Worm (Caenorhabditis elegans) whole organism, young adult: ENCODE results near the gene F42H10.2.
"Not testable (repeated sequence)": the region's sequence is repeated elsewhere in the genome, so short reads cannot be mapped to it uniquely, and the experiment has no call there.

Source experiments
- F57C9.4 ChIP-seq: sonication (generic microtip); optimal IDR thresholded peaks from 2 replicates; lab custom pipeline; 2017; ENCODE audit warnings: mild to moderate bottlenecking, missing genetic modification characterization, missing compliant biosample characterization
- ama-1 ChIP-seq, 3 experiments: fragments of 150-350 bp in 1 of 3; sonication (generic microtip) in 2 of 3; optimal IDR thresholded peaks; 2 replicates each; lab custom pipeline; 2014 to 2018; ENCODE audit warnings: missing biosample characterization in 2 of 3, missing genetic modification characterization in 2 of 3, missing genetic modification reagents in 2 of 3
- attf-6 ChIP-seq: fragments of 200-800 bp; sonication (Bioruptor generic); IDR thresholded peaks from 2 replicates; pipeline ENCODE4 v1.3.6; 2022; ENCODE audit warnings: missing genetic modification reagents, missing genetic modification characterization, missing compliant biosample characterization
- fkh-3 ChIP-seq: sonication (generic microtip); optimal IDR thresholded peaks from 2 replicates; lab custom pipeline; 2016; ENCODE audit warnings: mild to moderate bottlenecking, missing genetic modification characterization, missing compliant biosample characterization
- madf-8 ChIP-seq: fragments of 200-800 bp; sonication (Bioruptor generic); conservative IDR thresholded peaks from 2 replicates; pipeline ENCODE4 v1.3.6; 2022; ENCODE audit warnings: missing genetic modification reagents, missing genetic modification characterization, missing compliant biosample characterization
- mxl-1 ChIP-seq: sonication (generic microtip); optimal IDR thresholded peaks from 2 replicates; lab custom pipeline; 2016; ENCODE audit warnings: missing genetic modification characterization, missing compliant biosample characterization
- snpc-1.3 ChIP-seq: sonication (generic microtip); optimal IDR thresholded peaks from 2 replicates; lab custom pipeline; 2017; ENCODE audit warnings: missing genetic modification characterization, mild to moderate bottlenecking, missing compliant biosample characterization, antibody characterized with exemption, moderate library complexity, missing genotype, missing genetic modification reagents; ENCODE audit not compliant: insufficient read depth
- unc-130 ChIP-seq: sonication (generic microtip); optimal IDR thresholded peaks from 2 replicates; lab custom pipeline; 2016; ENCODE audit warnings: missing genetic modification reagents, missing genetic modification characterization, missing compliant biosample characterization

DNA sequence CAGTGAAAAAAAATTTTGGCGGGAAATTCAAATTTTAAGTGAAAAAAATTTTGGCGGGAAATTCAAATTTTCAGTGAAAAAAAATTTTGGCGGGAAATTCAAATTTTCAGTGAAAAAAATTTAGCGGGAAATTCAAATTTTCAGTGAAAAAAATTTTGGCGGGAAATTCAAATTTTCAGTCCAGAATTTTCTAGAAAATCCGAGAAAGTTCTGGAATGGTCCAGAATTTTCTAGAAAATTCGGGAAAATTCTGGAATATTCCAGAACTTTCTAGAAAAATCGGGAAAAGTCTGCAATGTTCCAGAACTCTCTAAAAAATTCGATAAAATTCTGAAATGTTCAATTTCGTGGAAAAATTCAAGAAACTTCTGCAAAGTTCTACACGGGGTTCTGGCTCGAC lies 48.0 kb upstream of the F42H10.2 start:
- not testable (repeated sequence) for TF ChIP-seq fkh-3 (tag; lab: Kevin White, UChicago); ama-1 (optimal IDR thresholded peaks at IDR 0.05; lab: Kevin White, UChicago); ama-1 (GFP tag; optimal IDR thresholded peaks at IDR 0.05; lab: Kevin White, UChicago); snpc-1.3 (tag; lab: Kevin White, UChicago); madf-8 (GFP tag; lab: Robert Waterston, UW); F57C9.4 (tag; lab: Kevin White, UChicago); unc-130 (GFP tag; lab: Kevin White, UChicago); mxl-1 (tag; lab: Kevin White, UChicago); attf-6
